Worm (Caenorhabditis elegans) whole organism, early embryonic: ENCODE measurements around the gene R02D5.6.

ENCODE experiments used
- B0310.2 ChIP-seq: sonication (generic microtip); optimal IDR thresholded peaks from 2 replicates; lab custom pipeline; 2016; ENCODE audit warnings: mild to moderate bottlenecking, missing genetic modification characterization, missing compliant biosample characterization
- F13C5.2 ChIP-seq: sonication (generic microtip); optimal IDR thresholded peaks from 2 replicates; lab custom pipeline; 2017; ENCODE audit warnings: mild to moderate bottlenecking, missing genetic modification characterization, inconsistent platforms, missing compliant biosample characterization
- ama-1 ChIP-seq: fragments of 150-350 bp; optimal IDR thresholded peaks from 2 replicates; lab custom pipeline; 2014
- ceh-13 ChIP-seq: fragments of 200-800 bp; sonication (Bioruptor generic); optimal IDR thresholded peaks from 2 replicates; lab custom pipeline; 2018; ENCODE audit warnings: mild to moderate bottlenecking, missing genetic modification characterization, missing compliant biosample characterization
- ets-7 ChIP-seq: sonication (generic microtip); optimal IDR thresholded peaks from 2 replicates; lab custom pipeline; 2016; ENCODE audit warnings: missing genotype, missing genetic modification characterization, missing compliant biosample characterization
- hmbx-1 ChIP-seq: sonication (generic microtip); optimal IDR thresholded peaks from 2 replicates; lab custom pipeline; 2016; ENCODE audit warnings: mild to moderate bottlenecking, missing genetic modification characterization, missing compliant biosample characterization
- hmg-4 ChIP-seq: fragments of 200-800 bp; sonication (Bioruptor generic); optimal IDR thresholded peaks from 2 replicates; lab custom pipeline; 2018; ENCODE audit warnings: mild to moderate bottlenecking, missing genetic modification characterization, missing compliant biosample characterization
- hnd-1 ChIP-seq: sonication (generic microtip); optimal IDR thresholded peaks from 2 replicates; lab custom pipeline; 2016; ENCODE audit warnings: missing genetic modification characterization, missing compliant biosample characterization
- scrt-1 ChIP-seq: fragments of 200-800 bp; sonication (Bioruptor generic); IDR thresholded peaks from 2 replicates; pipeline ENCODE4 v1.3.6; 2022; ENCODE audit warnings: missing genetic modification characterization, missing compliant biosample characterization
- tbx-37 ChIP-seq: fragments of 200-800 bp; sonication (Bioruptor generic); conservative IDR thresholded peaks from 2 replicates; pipeline ENCODE4 v1.3.6; 2022; ENCODE audit warnings: missing genetic modification reagents, missing genetic modification characterization, missing compliant biosample characterization
- tra-4 ChIP-seq: sonication (generic microtip); optimal IDR thresholded peaks from 2 replicates; lab custom pipeline; 2017; ENCODE audit warnings: missing genetic modification characterization, missing compliant biosample characterization

ce11 chrV:14519268-14519667, 1.4 kb upstream of the R02D5.6 start, which contains the start of gene R02D5.8:
- TF ChIP-seq tra-4 (tag; lab: Kevin White, UChicago): no peak
- TF ChIP-seq hmg-4 (GFP tag; lab: Kevin White, UChicago): no peak
- no peak for TF ChIP-seq ama-1 (lab: Kevin White, UChicago)
- TF ChIP-seq hnd-1 (tag; lab: Kevin White, UChicago): no peak
- TF ChIP-seq ceh-13 (GFP tag; lab: Kevin White, UChicago): no peak
- TF ChIP-seq scrt-1 (GFP tag; lab: Robert Waterston, UW): no peak
- no peak for TF ChIP-seq F13C5.2 (tag; lab: Kevin White, UChicago)
- TF ChIP-seq tbx-37 (GFP tag; lab: Robert Waterston, UW): no peak
- no peak for TF ChIP-seq B0310.2 (tag; lab: Kevin White, UChicago)
- TF ChIP-seq ets-7 (tag; lab: Kevin White, UChicago): no peak
- no peak for TF ChIP-seq hmbx-1 (tag; lab: Kevin White, UChicago)
